Fruit fly (Drosophila melanogaster) whole organism, embryonic: Measurements from ENCODE around the gene Pfdn2.

Experiments
- CG10543 ChIP-seq: fragments of 200-800 bp; sonication (Bioruptor generic); optimal IDR thresholded peaks from 3 replicates; lab custom pipeline; 2017; ENCODE audit warnings: missing biosample characterization, mild to moderate bottlenecking, missing genetic modification characterization, moderate library complexity
- CG11093 ChIP-seq: fragments of 200-800 bp; sonication (Bioruptor generic); IDR thresholded peaks from 3 replicates; pipeline ENCODE4 v1.3.6; 2022; ENCODE audit warnings: missing biosample characterization, missing genetic modification characterization
- CG14014 ChIP-seq: fragments of 200-800 bp; sonication (Bioruptor generic); IDR thresholded peaks from 2 replicates; pipeline ENCODE4 v1.3.6; 2022; ENCODE audit warnings: missing biosample characterization, missing genetic modification characterization
- CG14667 ChIP-seq: fragments of 200-800 bp; sonication (Bioruptor generic); IDR thresholded peaks from 2 replicates; pipeline ENCODE4 v1.3.6; 2022; ENCODE audit warnings: missing biosample characterization, missing genetic modification characterization
- CG16813 ChIP-seq: fragments of 200-800 bp; sonication (Bioruptor generic); IDR thresholded peaks from 3 replicates; pipeline ENCODE4 v1.3.6; 2022; ENCODE audit warnings: missing biosample characterization, missing genetic modification characterization; ENCODE audit not compliant: partially characterized antibody
- CG17912 ChIP-seq: fragments of 200-800 bp; sonication (Bioruptor generic); optimal IDR thresholded peaks from 2 replicates; lab custom pipeline; 2018; ENCODE audit warnings: missing biosample characterization, mild to moderate bottlenecking, missing genetic modification characterization
- CG1832 ChIP-seq: fragments of 200-800 bp; sonication (Bioruptor generic); optimal IDR thresholded peaks from 2 replicates; lab custom pipeline; 2017; ENCODE audit warnings: missing biosample characterization, mild to moderate bottlenecking, missing genetic modification characterization, inconsistent platforms
- CG2199 ChIP-seq: fragments of 200-800 bp; sonication (Bioruptor generic); IDR thresholded peaks from 3 replicates; pipeline ENCODE4 v1.3.6; 2022; ENCODE audit warnings: missing biosample characterization, missing genetic modification characterization
- CG2889 ChIP-seq: fragments of 200-800 bp; sonication (Bioruptor generic); IDR thresholded peaks from 3 replicates; pipeline ENCODE4 v1.3.6; 2022; ENCODE audit warnings: missing biosample characterization, missing genetic modification characterization
- CG31388 ChIP-seq: fragments of 200-800 bp; sonication (Bioruptor generic); optimal IDR thresholded peaks from 2 replicates; lab custom pipeline; 2016; ENCODE audit warnings: missing biosample characterization, missing genetic modification characterization
- CG32772 ChIP-seq: fragments of 200-800 bp; sonication (Bioruptor generic); IDR thresholded peaks from 2 replicates; pipeline ENCODE4 v1.3.6; 2022; ENCODE audit warnings: missing biosample characterization, missing genetic modification characterization
- CG4424 ChIP-seq: fragments of 200-800 bp; sonication (Bioruptor generic); optimal IDR thresholded peaks from 3 replicates; lab custom pipeline; 2016; ENCODE audit warnings: missing biosample characterization, missing genetic modification characterization
- CG4854 ChIP-seq: fragments of 200-800 bp; sonication (Bioruptor generic); optimal IDR thresholded peaks from 2 replicates; lab custom pipeline; 2016; ENCODE audit warnings: missing biosample characterization, missing genetic modification characterization, inconsistent platforms
- CG6765 ChIP-seq: fragments of 200-800 bp; sonication (Bioruptor generic); optimal IDR thresholded peaks from 3 replicates; lab custom pipeline; 2017; ENCODE audit warnings: missing biosample characterization, mild to moderate bottlenecking, missing genetic modification characterization
- CG6854 ChIP-seq: fragments of 200-800 bp; sonication (Bioruptor generic); optimal IDR thresholded peaks from 3 replicates; lab custom pipeline; 2017; ENCODE audit warnings: missing biosample characterization, mild to moderate bottlenecking, missing genetic modification characterization
- CG7786 ChIP-seq: fragments of 200-800 bp; sonication (Bioruptor generic); optimal IDR thresholded peaks from 2 replicates; lab custom pipeline; 2016; ENCODE audit warnings: missing biosample characterization, missing genetic modification characterization
- CG8290 ChIP-seq, 3 experiments: fragments of 200-800 bp; sonication (Bioruptor generic); optimal IDR thresholded peaks; 2 replicates each; lab custom pipeline; 2016 to 2019; ENCODE audit warnings: missing biosample characterization in 3 of 3, missing genetic modification characterization in 3 of 3, mild to moderate bottlenecking in 2 of 3, moderate library complexity in 1 of 3
- CG8944 ChIP-seq: fragments of 200-800 bp; sonication (Bioruptor generic); optimal IDR thresholded peaks from 3 replicates; lab custom pipeline; 2016; ENCODE audit warnings: missing biosample characterization, missing genetic modification characterization
- D ChIP-seq, 2 experiments: fragments of 200-800 bp in 1 of 2; fragments of >200 bp in 1 of 2; sonication (Bioruptor generic) in 1 of 2; optimal IDR thresholded peaks; 2 replicates in 1 of 2; 3 replicates in 1 of 2; lab custom pipeline; 2017; ENCODE audit warnings: mild to moderate bottlenecking in 1 of 2, missing biosample characterization in 1 of 2, missing genetic modification characterization in 1 of 2, missing genetic modification reagents in 1 of 2
- Dbx ChIP-seq: fragments of 200-800 bp; sonication (Bioruptor generic); IDR thresholded peaks from 3 replicates; pipeline ENCODE4 v1.3.6; 2022; ENCODE audit warnings: missing biosample characterization, missing genetic modification characterization
- GATAe ChIP-seq: fragments of 200-800 bp; sonication (Bioruptor generic); conservative IDR thresholded peaks from 2 replicates; pipeline ENCODE4 v1.3.6; 2022; ENCODE audit warnings: missing biosample characterization, missing genetic modification characterization
- H2.0 ChIP-seq: fragments of 200-800 bp; sonication (Bioruptor generic); IDR thresholded peaks from 2 replicates; pipeline ENCODE4 v1.3.6; 2022; ENCODE audit warnings: missing biosample characterization, missing genetic modification characterization
- HLH3B ChIP-seq: fragments of 200-800 bp; sonication (Bioruptor generic); IDR thresholded peaks from 2 replicates; pipeline ENCODE4 v1.3.6; 2022; ENCODE audit warnings: missing biosample characterization, missing genetic modification characterization
- HLH4C ChIP-seq: fragments of 200-800 bp; sonication (Bioruptor generic); IDR thresholded peaks from 3 replicates; pipeline ENCODE4 v1.3.6; 2022; ENCODE audit warnings: missing biosample characterization, missing genetic modification characterization; ENCODE audit not compliant: partially characterized antibody
- Hey ChIP-seq: fragments of 200-800 bp; sonication (Bioruptor generic); optimal IDR thresholded peaks from 3 replicates; lab custom pipeline; 2018; ENCODE audit warnings: missing biosample characterization, mild to moderate bottlenecking, missing genetic modification characterization
- Lpt ChIP-seq: fragments of >200 bp; optimal IDR thresholded peaks from 2 replicates; lab custom pipeline; 2018; ENCODE audit warnings: missing biosample characterization, missing genetic modification characterization
- Meics ChIP-seq: fragments of 200-800 bp; sonication (Bioruptor generic); optimal IDR thresholded peaks from 2 replicates; lab custom pipeline; 2017; ENCODE audit warnings: missing biosample characterization, mild to moderate bottlenecking, missing genetic modification characterization
- NC2β ChIP-seq: fragments of 200-800 bp; sonication (Bioruptor generic); optimal IDR thresholded peaks from 2 replicates; lab custom pipeline; 2016; ENCODE audit warnings: missing biosample characterization, missing genetic modification characterization
- Nf-YB ChIP-seq: fragments of 200-800 bp; sonication (Bioruptor generic); optimal IDR thresholded peaks from 3 replicates; lab custom pipeline; 2019; ENCODE audit warnings: missing biosample characterization, mild to moderate bottlenecking, missing genetic modification characterization, moderate library complexity
- Rfx ChIP-seq: fragments of 200-800 bp; sonication (Bioruptor generic); IDR thresholded peaks from 2 replicates; pipeline ENCODE4 v1.3.6; 2022; ENCODE audit warnings: missing biosample characterization, missing genetic modification characterization
- Sry-β ChIP-seq: fragments of 200-800 bp; sonication (Bioruptor generic); optimal IDR thresholded peaks from 2 replicates; lab custom pipeline; 2018; ENCODE audit warnings: missing biosample characterization, mild to moderate bottlenecking, missing genetic modification characterization, moderate library complexity
- Taf1 ChIP-seq: fragments of 200-800 bp; sonication (Bioruptor generic); IDR thresholded peaks from 2 replicates; pipeline ENCODE4 v1.3.6; 2022; ENCODE audit warnings: missing biosample characterization, missing genetic modification characterization
- bab2 ChIP-seq: fragments of 200-800 bp; sonication (Bioruptor generic); optimal IDR thresholded peaks from 2 replicates; lab custom pipeline; 2016; ENCODE audit warnings: missing biosample characterization, missing genetic modification characterization
- br ChIP-seq: fragments of >200 bp; optimal IDR thresholded peaks from 2 replicates; lab custom pipeline; 2017
- cad ChIP-seq: fragments of >200 bp; optimal IDR thresholded peaks from 2 replicates; lab custom pipeline; 2017; ENCODE audit warnings: missing biosample characterization, missing genetic modification characterization
- chinmo ChIP-seq: fragments of 200-800 bp; sonication (Bioruptor generic); IDR thresholded peaks from 4 replicates; pipeline ENCODE4 v1.3.6; 2022; ENCODE audit warnings: missing biosample characterization, missing genetic modification characterization; ENCODE audit not compliant: partially characterized antibody
- crol ChIP-seq: fragments of 200-800 bp; sonication (Bioruptor generic); IDR thresholded peaks from 2 replicates; pipeline ENCODE4 v1.3.6; 2022; ENCODE audit warnings: missing biosample characterization, missing genetic modification characterization
- emc ChIP-seq: fragments of 200-800 bp; sonication (Bioruptor generic); optimal IDR thresholded peaks from 2 replicates; lab custom pipeline; 2016; ENCODE audit warnings: missing biosample characterization, missing genetic modification characterization
- eyg ChIP-seq: fragments of 200-800 bp; sonication (Bioruptor generic); optimal IDR thresholded peaks from 3 replicates; lab custom pipeline; 2016; ENCODE audit warnings: missing biosample characterization, missing genetic modification characterization
- fu2 ChIP-seq: fragments of 200-800 bp; sonication (Bioruptor generic); optimal IDR thresholded peaks from 2 replicates; lab custom pipeline; 2016; ENCODE audit warnings: missing biosample characterization, missing genetic modification characterization
- grau ChIP-seq: fragments of 200-800 bp; optimal IDR thresholded peaks from 3 replicates; lab custom pipeline; 2019; ENCODE audit warnings: missing biosample characterization, mild to moderate bottlenecking, missing genetic modification characterization, moderate library complexity
- gsb-n ChIP-seq: fragments of 200-800 bp; sonication (Bioruptor generic); optimal IDR thresholded peaks from 3 replicates; lab custom pipeline; 2018; ENCODE audit warnings: missing biosample characterization, mild to moderate bottlenecking, missing genetic modification characterization
- lbe ChIP-seq: fragments of 200-800 bp; sonication (Bioruptor generic); optimal IDR thresholded peaks from 2 replicates; lab custom pipeline; 2016; ENCODE audit warnings: missing biosample characterization, mild to moderate bottlenecking, missing genetic modification characterization
- maf-S ChIP-seq: fragments of 200-800 bp; sonication (Bioruptor generic); optimal IDR thresholded peaks from 2 replicates; lab custom pipeline; 2016; ENCODE audit warnings: missing biosample characterization, missing genetic modification characterization
- nmo ChIP-seq: fragments of 200-800 bp; sonication (Bioruptor generic); optimal IDR thresholded peaks from 2 replicates; lab custom pipeline; 2018; ENCODE audit warnings: missing biosample characterization, mild to moderate bottlenecking, missing genetic modification characterization, moderate library complexity
- pb ChIP-seq: fragments of 200-800 bp; sonication (Bioruptor generic); optimal IDR thresholded peaks from 3 replicates; lab custom pipeline; 2016; ENCODE audit warnings: missing biosample characterization, missing genetic modification characterization
- salm ChIP-seq: fragments of 200-800 bp; sonication (Bioruptor generic); optimal IDR thresholded peaks from 2 replicates; lab custom pipeline; 2018; ENCODE audit warnings: missing biosample characterization, mild to moderate bottlenecking, missing genetic modification characterization
- stwl ChIP-seq: fragments of 200-800 bp; sonication (Bioruptor generic); optimal IDR thresholded peaks from 3 replicates; lab custom pipeline; 2018; ENCODE audit warnings: missing biosample characterization, mild to moderate bottlenecking, missing genetic modification characterization, moderate library complexity
- tll ChIP-seq, 2 experiments: fragments of 200-800 bp in 1 of 2; fragments of >200 bp in 1 of 2; sonication (Bioruptor generic) in 1 of 2; optimal IDR thresholded peaks; 2 replicates each; lab custom pipeline; 2017 to 2019; ENCODE audit warnings: missing biosample characterization in 2 of 2, missing genetic modification characterization in 2 of 2, mild to moderate bottlenecking in 1 of 2, moderate library complexity in 1 of 2

The Pfdn2 gene

dm6 chr3L:11084557-11085231 is 10.5 kb upstream of the Pfdn2 start (continued):
- peak; percentile 98 for TF ChIP-seq HLH3B
- peak; percentile 95 for TF ChIP-seq eyg (GFP tag; lab: Kevin White, UChicago)
- peak; percentile 93 for TF ChIP-seq grau (tag; lab: Kevin White, UChicago)
- peak; percentile 88 for TF ChIP-seq Nf-YB (GFP tag; lab: Kevin White, UChicago)
- no peak for TF ChIP-seq CG1832 (GFP tag; lab: Kevin White, UChicago)
- peak; percentile 94 for TF ChIP-seq CG7786 (GFP tag; lab: Kevin White, UChicago)
- TF ChIP-seq Sry-β (GFP tag; lab: Kevin White, UChicago) = peak; percentile 68
- TF ChIP-seq salm (tag; lab: Kevin White, UChicago) = peak; percentile 96
- peak; percentile 76 for TF ChIP-seq crol
- TF ChIP-seq H2.0 (GFP tag; lab: Robert Waterston, UW) = peak; percentile 97
- peak; percentile 97 for TF ChIP-seq CG2199 (GFP tag; lab: Robert Waterston, UW)
- TF ChIP-seq CG6765 = peak; percentile 62
- no peak for TF ChIP-seq br (lab: Kevin White, UChicago)
- peak; percentile 40 for TF ChIP-seq Hey (tag; lab: Kevin White, UChicago)
- peak; percentile 84 for TF ChIP-seq CG6854 (GFP tag; lab: Kevin White, UChicago)
- TF ChIP-seq CG32772 (GFP tag; lab: Robert Waterston, UW) = peak; percentile 96
- TF ChIP-seq fu2 (GFP tag; lab: Kevin White, UChicago) = peak; percentile 91
- TF ChIP-seq CG17912 (GFP tag; lab: Kevin White, UChicago) = peak; percentile 78
- TF ChIP-seq emc (GFP tag; lab: Kevin White, UChicago) = peak; percentile 82
- TF ChIP-seq CG8944 (GFP tag; lab: Kevin White, UChicago) = peak; percentile 94
- peak; percentile 89 for TF ChIP-seq Meics (GFP tag; lab: Kevin White, UChicago)
- peak; percentile 88 for TF ChIP-seq CG2889 (GFP tag; lab: Robert Waterston, UW)
- TF ChIP-seq CG31388 (GFP tag; lab: Kevin White, UChicago) = peak; percentile 93
- TF ChIP-seq CG14667 (GFP tag; lab: Robert Waterston, UW) = peak; percentile 92
- TF ChIP-seq CG11093 (GFP tag; lab: Robert Waterston, UW) = peak; percentile 94
- TF ChIP-seq tll (GFP tag; optimal IDR thresholded peaks at IDR 0.05; lab: Kevin White, UChicago) = peak in 1 of 2 experiments; percentile 89
- TF ChIP-seq HLH4C (GFP tag; lab: Robert Waterston, UW) = no peak
- TF ChIP-seq Rfx (GFP tag; lab: Robert Waterston, UW) = peak; percentile 95
- peak; percentile 66 for TF ChIP-seq CG10543 (GFP tag; lab: Kevin White, UChicago)
- peak; percentile 62 for TF ChIP-seq GATAe (GFP tag; lab: Robert Waterston, UW)
- peak; percentile 82; the same call in 2 of the 3 replicates for TF ChIP-seq Dbx
- peak; percentile 97 for TF ChIP-seq NC2β
- TF ChIP-seq maf-S (GFP tag; lab: Kevin White, UChicago) = peak; percentile 93
- TF ChIP-seq Lpt = no peak
- peak; percentile 92 for TF ChIP-seq CG4854 (GFP tag; lab: Kevin White, UChicago)
- TF ChIP-seq chinmo (GFP tag; lab: Robert Waterston, UW) = peak; percentile 73; the same call in 1 of the 4 replicates
- TF ChIP-seq pb (GFP tag; lab: Kevin White, UChicago) = peak; percentile 94
- TF ChIP-seq gsb-n (tag; lab: Kevin White, UChicago) = peak; percentile 98
- TF ChIP-seq cad (GFP tag; lab: Kevin White, UChicago) = no peak
- no peak for TF ChIP-seq lbe (GFP tag; lab: Kevin White, UChicago)
- TF ChIP-seq CG4424 = peak; percentile 98
- TF ChIP-seq CG14014 (GFP tag; lab: Robert Waterston, UW) = peak; percentile 95
- no peak for TF ChIP-seq CG16813 (GFP tag; lab: Robert Waterston, UW)
- peak; percentile 62 for TF ChIP-seq stwl (tag; lab: Kevin White, UChicago)
- peak; percentile 98 for TF ChIP-seq nmo (GFP tag; lab: Kevin White, UChicago)
- peak; percentile 75 for TF ChIP-seq Taf1
- TF ChIP-seq CG8290 (GFP tag; optimal IDR thresholded peaks at IDR 0.05; lab: Kevin White, UChicago) = peak; percentile 95
- TF ChIP-seq CG8290 (tag; optimal IDR thresholded peaks at IDR 0.05; lab: Kevin White, UChicago) = peak in 1 of 2 experiments; percentile 77
- TF ChIP-seq bab2 (GFP tag; lab: Kevin White, UChicago) = peak; percentile 96
- no peak for TF ChIP-seq D (optimal IDR thresholded peaks at IDR 0.05; lab: Kevin White, UChicago)
- peak; percentile 95 for TF ChIP-seq D (GFP tag; optimal IDR thresholded peaks at IDR 0.05; lab: Kevin White, UChicago)
